Worm (Caenorhabditis elegans): ENCODE measurements around the gene tph-1.

Gene tph-1

DNA sequence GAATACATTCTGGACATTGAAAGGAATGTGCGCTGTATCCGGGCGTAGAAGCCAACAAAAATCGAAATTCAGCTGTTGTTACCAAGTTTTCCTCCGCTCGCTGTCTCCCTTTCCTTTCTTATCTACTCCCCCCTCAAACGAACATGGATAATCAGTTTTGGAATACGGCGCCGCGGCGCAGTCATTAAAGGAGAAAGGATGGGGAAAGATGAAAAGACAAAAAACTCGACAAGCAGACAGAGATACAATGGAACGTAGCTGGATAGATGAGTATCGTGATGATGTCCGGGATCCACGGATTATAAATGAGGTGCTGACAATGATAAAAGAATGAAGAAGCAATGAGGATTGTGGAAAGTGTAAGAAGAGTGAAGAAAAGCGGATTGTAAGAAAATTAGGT is 3.8 kb upstream of the tph-1 start:
- TF ChIP-seq unc-62 (GFP tag; optimal IDR thresholded peaks at IDR 0.05), result no peak

ce11 chrII:7547269-7547668 is 1.9 kb upstream of the tph-1 start:
- TF ChIP-seq unc-62 (GFP tag; optimal IDR thresholded peaks at IDR 0.05), result no peak

- TF ChIP-seq unc-62 (GFP tag; optimal IDR thresholded peaks at IDR 0.05), result no peak
Measured at ce11 chrII:7548044-7548443, 1.1 kb upstream of the tph-1 start, which contains the start of gene fbxa-224. Gene fbxa-224 (minus strand): TSS chrII:7548144.

ce11 chrII:7553806-7554205 is 4.7 kb downstream of the tph-1 start, which contains the start of gene ZK1290.10:
Gene ZK1290.10 (minus strand): TSS chrII:7553906.
- no peak for TF ChIP-seq unc-62 (GFP tag; optimal IDR thresholded peaks at IDR 0.05)

DNA sequence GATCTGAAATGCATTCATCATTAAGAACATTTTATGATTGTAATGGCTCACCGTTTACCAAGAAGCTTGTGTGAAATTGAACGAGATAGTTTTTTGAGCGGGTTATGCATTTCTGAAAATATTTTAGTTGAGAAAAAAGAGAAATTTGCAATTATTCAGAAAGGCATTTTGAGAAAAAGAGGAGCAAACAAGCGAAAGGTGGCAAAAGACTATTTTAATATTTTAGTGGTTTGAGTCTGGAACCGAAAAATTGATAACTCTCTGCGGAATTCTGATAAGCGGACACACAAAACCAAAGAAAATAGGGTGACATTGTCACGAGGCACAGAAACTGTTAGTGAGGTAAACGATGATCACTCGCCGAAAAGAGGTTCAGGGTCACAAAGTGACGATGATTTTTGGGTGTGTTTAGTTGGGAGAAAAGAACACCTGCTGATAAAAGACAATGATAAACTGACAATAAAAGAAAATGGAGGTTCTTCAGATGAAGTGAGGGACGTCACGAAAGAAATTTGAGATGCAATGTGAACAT is 5.6 kb downstream of the tph-1 start:
- no peak for TF ChIP-seq unc-62 (GFP tag; optimal IDR thresholded peaks at IDR 0.05)

- no peak for TF ChIP-seq unc-62 (GFP tag; optimal IDR thresholded peaks at IDR 0.05)
Measured at ce11 chrII:7555454-7555853, 6.3 kb downstream of the tph-1 start, which contains the start of gene ZK1290.14. Gene ZK1290.14 (minus strand): TSS chrII:7555592.

- no peak for TF ChIP-seq unc-62 (GFP tag; optimal IDR thresholded peaks at IDR 0.05)
Measured at ce11 chrII:7557981-7558380, 8.8 kb downstream of the tph-1 start.

DNA sequence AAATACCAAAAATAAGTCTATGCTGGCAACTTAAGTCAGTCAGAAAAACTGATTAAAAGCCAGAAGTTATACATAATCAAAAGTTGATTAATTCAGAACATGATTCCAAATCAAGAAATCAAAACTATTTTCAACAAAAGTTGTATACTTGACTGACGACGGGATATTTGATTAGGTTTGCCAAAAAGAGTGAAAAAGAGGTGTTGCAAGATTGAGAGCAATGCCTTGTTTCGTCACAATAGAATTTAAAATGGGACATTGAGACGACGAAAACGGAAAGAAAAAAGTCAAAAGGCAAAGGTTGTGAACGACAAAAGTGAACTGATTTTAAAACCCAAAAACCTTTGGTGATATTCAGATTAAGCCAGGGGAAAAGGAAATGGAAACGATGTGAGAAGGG is 9.7 kb downstream of the tph-1 start:
- no peak for TF ChIP-seq unc-62 (GFP tag; optimal IDR thresholded peaks at IDR 0.05)

DNA sequence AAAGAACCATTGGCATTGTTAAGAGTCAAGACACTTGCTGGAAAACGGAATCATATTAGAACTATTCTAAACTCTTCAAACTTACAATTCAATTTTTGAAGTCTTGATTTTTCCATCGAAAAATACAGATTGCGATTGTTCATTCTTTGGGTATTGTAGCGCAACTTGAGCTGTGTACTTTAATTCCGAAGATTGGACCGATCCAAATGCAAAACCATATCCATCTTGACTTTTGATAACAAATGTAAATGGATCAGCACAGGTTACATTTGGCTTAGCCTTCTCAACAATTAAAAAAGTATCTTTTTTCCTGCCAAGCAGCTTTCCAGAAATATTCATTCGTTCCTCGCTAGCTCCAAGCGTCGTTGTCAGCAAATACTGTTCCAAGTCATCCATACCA is 11.7 kb downstream of the tph-1 start:
- no peak for TF ChIP-seq unc-62 (GFP tag; optimal IDR thresholded peaks at IDR 0.05)

DNA sequence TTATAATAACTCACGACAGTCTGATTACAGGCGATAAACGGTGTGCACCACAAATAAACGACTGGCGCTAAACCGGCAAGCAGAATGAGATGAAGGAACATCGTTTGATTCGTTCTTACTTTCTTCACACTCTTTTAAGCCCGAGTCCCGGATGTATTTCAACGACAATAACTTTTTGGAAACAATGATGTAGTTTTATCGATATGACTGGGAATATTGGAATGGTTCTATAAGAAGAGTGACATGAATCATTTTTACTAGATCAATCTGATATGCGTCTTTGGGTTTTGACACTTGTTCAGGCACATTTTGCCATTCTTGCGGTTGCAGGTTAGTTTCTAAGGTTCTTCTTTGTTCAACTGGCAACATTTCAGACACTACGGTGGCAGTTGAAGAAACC is 12.4 kb downstream of the tph-1 start, which contains the start of the genes ZK1290.11 and ZK1290.1:
Gene ZK1290.11, minus strand, starts transcription at position 101 of the 400 bp plus-strand sequence.
Gene ZK1290.1, plus strand, starts transcription at position 271 of the 400 bp plus-strand sequence.
- no peak for TF ChIP-seq unc-62 (GFP tag; optimal IDR thresholded peaks at IDR 0.05)

ce11 chrII:7562616-7563015 is 13.5 kb downstream of the tph-1 start:
- TF ChIP-seq unc-62 (GFP tag; optimal IDR thresholded peaks at IDR 0.05), result no peak

DNA sequence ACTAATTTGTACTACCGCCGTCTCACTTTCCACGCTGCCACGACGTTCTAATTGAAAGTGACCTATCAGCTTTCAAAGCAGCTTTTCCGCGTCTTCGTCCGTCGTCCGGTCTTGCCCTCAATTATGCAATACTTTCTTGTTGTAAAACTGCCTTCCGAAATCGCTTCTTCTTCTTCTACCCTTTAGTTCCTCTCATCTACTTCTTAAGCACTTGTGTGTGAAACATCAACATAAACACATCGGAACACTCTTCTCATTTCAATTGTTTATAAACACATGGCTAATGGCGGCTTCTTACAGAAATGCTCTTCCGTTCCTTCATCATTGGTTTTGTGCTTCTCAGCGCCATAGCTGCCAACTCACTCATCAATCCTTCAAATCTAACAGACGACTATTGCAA is 21.2 kb downstream of the tph-1 start, which contains the start of gene F35D2.3:
Gene F35D2.3, plus strand, starts transcription at position 301 of the 400 bp plus-strand sequence.
- no peak for TF ChIP-seq unc-62 (GFP tag; optimal IDR thresholded peaks at IDR 0.05)

ce11 chrII:7570820-7571219 is 21.7 kb downstream of the tph-1 start:
- no peak for TF ChIP-seq unc-62 (GFP tag; optimal IDR thresholded peaks at IDR 0.05)

ce11 chrII:7574143-7574542 is 25.0 kb downstream of the tph-1 start, which contains the start of gene F35D2.2:
Gene F35D2.2 (plus strand): TSS chrII:7574443.
- no peak for TF ChIP-seq unc-62 (GFP tag; optimal IDR thresholded peaks at IDR 0.05)

- TF ChIP-seq unc-62 (GFP tag; optimal IDR thresholded peaks at IDR 0.05), result no peak
Measured at ce11 chrII:7575614-7576013, 26.5 kb downstream of the tph-1 start, which contains the start of gene F35D2.1. Gene F35D2.1 (plus strand): TSS chrII:7575914.

ce11 chrII:7577412-7577811 is 28.3 kb downstream of the tph-1 start, which contains the start of gene F35D2.6:
Gene F35D2.6 (plus strand): TSS chrII:7577712.
- TF ChIP-seq unc-62 (GFP tag; optimal IDR thresholded peaks at IDR 0.05), result no peak

- no peak for TF ChIP-seq unc-62 (GFP tag; optimal IDR thresholded peaks at IDR 0.05)
Measured at ce11 chrII:7583555-7583954, 34.4 kb downstream of the tph-1 start, which contains the start of gene mks-3. Gene mks-3 (minus strand): TSS chrII:7583655.
